Fruit fly (Drosophila melanogaster) Kc167 (cell line): ENCODE data around the gene Xrp1.

Source experiments
- Myc ChIP-seq: fragments of >200 bp; optimal IDR thresholded peaks from 2 replicates; lab custom pipeline; 2017; ENCODE audit warnings: missing external identifiers
- h ChIP-seq: fragments of >200 bp; optimal IDR thresholded peaks from 3 replicates; lab custom pipeline; 2018; ENCODE audit warnings: missing external identifiers
- insv ChIP-seq: fragments of >200 bp; optimal IDR thresholded peaks from 3 replicates; lab custom pipeline; 2018; ENCODE audit warnings: missing external identifiers
- psq ChIP-seq: fragments of >200 bp; optimal IDR thresholded peaks from 2 replicates; lab custom pipeline; 2017; ENCODE audit warnings: missing external identifiers
- ttk ChIP-seq: sonication (Bioruptor generic); optimal IDR thresholded peaks from 2 replicates; lab custom pipeline; 2017; ENCODE audit warnings: missing external identifiers

DNA sequence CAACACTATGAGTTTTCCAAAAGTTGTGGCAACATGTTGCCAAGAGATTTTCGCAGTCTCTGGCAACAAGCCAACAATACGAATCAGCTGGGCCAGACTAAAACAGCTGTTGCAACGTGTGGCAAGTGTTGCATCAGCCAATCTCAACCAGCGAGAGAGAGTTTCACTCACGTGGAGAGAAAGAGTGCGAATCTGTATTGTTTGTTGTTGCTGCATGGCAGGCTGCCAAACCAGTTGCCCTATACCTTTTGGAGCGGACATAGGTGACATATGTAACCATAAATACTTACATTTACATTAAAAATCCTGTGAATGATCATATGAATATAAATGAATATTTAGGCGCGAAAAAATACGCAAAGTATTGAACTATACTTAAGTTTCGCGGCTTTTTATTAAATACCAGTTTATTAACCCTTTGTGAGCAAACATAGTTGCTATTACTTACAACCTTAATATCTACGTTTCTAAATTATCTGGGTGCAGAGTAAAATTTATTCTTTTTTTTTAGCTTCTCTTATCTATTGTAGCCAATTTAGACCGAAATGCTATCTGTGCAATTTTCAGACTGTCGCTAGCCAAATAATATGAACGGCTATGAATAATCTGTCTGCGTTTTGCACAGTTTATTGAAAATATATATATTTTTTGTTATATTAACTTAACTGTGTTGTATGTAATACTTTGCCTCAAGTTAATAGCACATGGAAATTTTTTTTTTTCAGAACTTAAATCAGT is 743 bp upstream of the Xrp1 start:
- TF ChIP-seq h (lab: Kevin White, UChicago), result no peak
- TF ChIP-seq Myc (lab: Kevin White, UChicago), result no peak
- TF ChIP-seq ttk (lab: Kevin White, UChicago), result no peak
- no peak for TF ChIP-seq insv (lab: Kevin White, UChicago)
- no peak for TF ChIP-seq psq
